Worm (Caenorhabditis elegans) whole organism, mixed stage, embryonic: ENCODE results near the gene C29F5.1.

Source experiments
- blmp-1 ChIP-seq: fragments of 150-350 bp; optimal IDR thresholded peaks from 2 replicates; lab custom pipeline; 2014; ENCODE audit warnings: missing biosample characterization, missing genetic modification characterization
- ces-1 ChIP-seq: fragments of 150-350 bp; optimal IDR thresholded peaks from 2 replicates; lab custom pipeline; 2014; ENCODE audit warnings: missing biosample characterization, missing genetic modification reagents, missing genetic modification characterization
- elt-1 ChIP-seq: sonication (generic microtip); optimal IDR thresholded peaks from 2 replicates; lab custom pipeline; 2017; ENCODE audit warnings: missing genetic modification characterization, mild to moderate bottlenecking, missing compliant biosample characterization, antibody characterized with exemption, moderate library complexity, borderline replicate concordance; ENCODE audit not compliant: insufficient read depth
- lsy-2 ChIP-seq: fragments of 150-350 bp; optimal IDR thresholded peaks from 2 replicates; lab custom pipeline; 2014; ENCODE audit warnings: missing biosample characterization, missing genetic modification characterization
- nhr-237 ChIP-seq: fragments of 150-350 bp; optimal IDR thresholded peaks from 2 replicates; lab custom pipeline; 2014; ENCODE audit warnings: missing biosample characterization, missing genetic modification characterization
- nhr-76 ChIP-seq: sonication (generic microtip); optimal IDR thresholded peaks from 2 replicates; lab custom pipeline; 2017; ENCODE audit warnings: missing biosample characterization, missing genetic modification characterization
- sptf-1 ChIP-seq: sonication (generic microtip); optimal IDR thresholded peaks from 2 replicates; lab custom pipeline; 2017; ENCODE audit warnings: mild to moderate bottlenecking, missing genetic modification characterization, moderate library complexity, missing compliant biosample characterization

DNA sequence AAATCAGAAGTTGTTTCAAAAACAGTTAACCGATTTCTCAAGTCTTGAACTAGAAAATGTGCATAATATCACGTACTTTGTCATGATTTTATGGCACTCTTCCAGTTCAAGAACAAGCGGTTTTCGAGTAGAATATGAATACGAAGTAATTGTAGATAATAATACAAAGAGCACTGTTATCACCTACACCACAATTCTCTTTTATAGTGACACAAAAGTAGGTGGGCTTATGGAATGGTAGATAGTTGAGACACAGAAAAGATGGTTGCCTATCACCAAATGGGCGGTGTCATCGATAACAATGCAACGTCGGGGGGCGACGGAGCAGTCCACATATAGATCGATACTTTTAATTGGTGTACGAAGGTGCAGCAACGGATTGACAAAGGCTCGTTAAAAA is 25.3 kb downstream of the C29F5.1 start:
- TF ChIP-seq ces-1 (GFP tag; lab: Kevin White, UChicago) (no peak), blmp-1 (tag; lab: Kevin White, UChicago) (no peak), sptf-1 (tag; lab: Kevin White, UChicago) (no peak), nhr-237 (no peak), nhr-76 (no peak), lsy-2 (tag; lab: Kevin White, UChicago) (no peak), elt-1 (tag; lab: Kevin White, UChicago) (no peak)
